Fruit fly (Drosophila melanogaster): ENCODE measurements around the gene CG15317.

The CG15317 gene

dm6 chrX:9581869-9582268 lies 25.5 kb upstream of the CG15317 start (continued):
- peak; percentile 79; the same call in 1 of the 4 replicates for TF ChIP-seq chinmo (GFP tag; IDR thresholded peaks at IDR 0.05; ENCODE audit: partially characterized antibody)
- TF ChIP-seq kay (GFP tag; optimal IDR thresholded peaks at IDR 0.05), result peak; percentile 15
- no peak for TF ChIP-seq CG11093 (GFP tag; IDR thresholded peaks at IDR 0.05)
- TF ChIP-seq CG34376 (GFP tag; optimal IDR thresholded peaks at IDR 0.05), result peak; percentile 27
- peak; percentile 98 for TF ChIP-seq onecut (GFP tag; IDR thresholded peaks at IDR 0.05)
- no peak for TF ChIP-seq wdn (GFP tag; IDR thresholded peaks at IDR 0.05)
- TF ChIP-seq CG6654 (GFP tag; optimal IDR thresholded peaks at IDR 0.05), result no peak
- TF ChIP-seq CG6813 (GFP tag; optimal IDR thresholded peaks at IDR 0.05), result peak; percentile 5

- TF ChIP-seq CG31365 (tag; optimal IDR thresholded peaks at IDR 0.05), result no peak
- no peak for TF ChIP-seq Camta (GFP tag; optimal IDR thresholded peaks at IDR 0.05)
- no peak for TF ChIP-seq CG5953 (GFP tag; IDR thresholded peaks at IDR 0.05)
- no peak for TF ChIP-seq CG8478 (optimal IDR thresholded peaks at IDR 0.05)
- no peak for TF ChIP-seq CG9876 (GFP tag; optimal IDR thresholded peaks at IDR 0.05)
- TF ChIP-seq CG32767 (GFP tag; IDR thresholded peaks at IDR 0.05), result no peak
- TF ChIP-seq hb (GFP tag; IDR thresholded peaks at IDR 0.05; ENCODE audit: partially characterized antibody), result no peak
- 0 out of 2 replicates have a peak, but pooled peaks have one; percentile 13 for TF ChIP-seq CG6689 (GFP tag; IDR thresholded peaks at IDR 0.05)
- no peak for TF ChIP-seq Dfd (GFP tag; optimal IDR thresholded peaks at IDR 0.05)
- TF ChIP-seq lov (optimal IDR thresholded peaks at IDR 0.05), result no peak
- TF ChIP-seq lov (GFP tag; IDR thresholded peaks at IDR 0.05), result no peak
- TF ChIP-seq CG11247 (GFP tag; IDR thresholded peaks at IDR 0.05), result no peak
- no peak for TF ChIP-seq CG6791 (GFP tag; IDR thresholded peaks at IDR 0.05; ENCODE audit: partially characterized antibody)
- TF ChIP-seq tup (GFP tag; optimal IDR thresholded peaks at IDR 0.05), result no peak
- TF ChIP-seq stwl (tag; optimal IDR thresholded peaks at IDR 0.05), result no peak
- no peak for TF ChIP-seq Scr (GFP tag; IDR thresholded peaks at IDR 0.05; ENCODE audit: partially characterized antibody)
- TF ChIP-seq gce (GFP tag; IDR thresholded peaks at IDR 0.05), result no peak
- TF ChIP-seq Hsf (GFP tag; optimal IDR thresholded peaks at IDR 0.05), result no peak
- no peak for TF ChIP-seq Spps (tag; optimal IDR thresholded peaks at IDR 0.05)
- TF ChIP-seq CG2120 (GFP tag; optimal IDR thresholded peaks at IDR 0.05), result peak; percentile 2
- TF ChIP-seq CG12942 (GFP tag; optimal IDR thresholded peaks at IDR 0.05), result no peak
- TF ChIP-seq CG12299 (tag; optimal IDR thresholded peaks at IDR 0.05), result no peak
- TF ChIP-seq da (GFP tag; optimal IDR thresholded peaks at IDR 0.05), result no peak
- no peak for TF ChIP-seq CG2116 (GFP tag; optimal IDR thresholded peaks at IDR 0.05)
- no peak for TF ChIP-seq pnt (GFP tag; optimal IDR thresholded peaks at IDR 0.05)
- no peak for TF ChIP-seq ap (GFP tag; IDR thresholded peaks at IDR 0.05)
- no peak for TF ChIP-seq gsb (GFP tag; IDR thresholded peaks at IDR 0.05)
- TF ChIP-seq mam (GFP tag; optimal IDR thresholded peaks at IDR 0.05), result no peak
- TF ChIP-seq CG15696 (tag; optimal IDR thresholded peaks at IDR 0.05), result no peak
- no peak for TF ChIP-seq Hr39 (optimal IDR thresholded peaks at IDR 0.05)
- TF ChIP-seq otp (GFP tag; IDR thresholded peaks at IDR 0.05), result no peak
- 0 out of 4 replicates have a peak, but pooled peaks have one; percentile 71 for TF ChIP-seq chinmo (GFP tag; IDR thresholded peaks at IDR 0.05; ENCODE audit: partially characterized antibody)
- no peak for TF ChIP-seq fu2 (GFP tag; optimal IDR thresholded peaks at IDR 0.05)
- TF ChIP-seq CG13894 (tag; optimal IDR thresholded peaks at IDR 0.05), result no peak
- TF ChIP-seq CG10209 (GFP tag; optimal IDR thresholded peaks at IDR 0.05), result no peak
- TF ChIP-seq CG9797 (GFP tag; optimal IDR thresholded peaks at IDR 0.05), result no peak
- TF ChIP-seq CG31441 (GFP tag; IDR thresholded peaks at IDR 0.05), result no peak
- no peak for TF ChIP-seq CG2129 (GFP tag; IDR thresholded peaks at IDR 0.05; ENCODE audit: partially characterized antibody)
- no peak for TF ChIP-seq chn (GFP tag; optimal IDR thresholded peaks at IDR 0.05)
- no peak for TF ChIP-seq CG8089 (GFP tag; optimal IDR thresholded peaks at IDR 0.05)
- no peak for TF ChIP-seq ham (GFP tag; IDR thresholded peaks at IDR 0.05)
- no peak for TF ChIP-seq Lpt (GFP tag; optimal IDR thresholded peaks at IDR 0.05)
- TF ChIP-seq CG1024 (GFP tag; IDR thresholded peaks at IDR 0.05), result no peak
- no peak for TF ChIP-seq PHDP (tag; optimal IDR thresholded peaks at IDR 0.05)
- no peak for TF ChIP-seq al (GFP tag; IDR thresholded peaks at IDR 0.05)
Observed at dm6 chrX:9580544-9580943, 24.2 kb upstream of the CG15317 start.

Data from whole organism, embryonic.